Fruit fly (Drosophila melanogaster): ENCODE results near the gene nmd.
A peak's percentile ranks its signal among the peaks of the same experiment; 100 is the strongest.

nmd gene

dm6 chr2L:10294798-10295669 lies 8.7 kb downstream of the nmd start, which contains the start of gene Hand:
Hand (minus strand) TSS chr2L:10295385.
- TF ChIP-seq CG2199 (GFP tag; IDR thresholded peaks at IDR 0.05) (0 out of 3 replicates have a peak, but pooled peaks have one; percentile 51), Mad (GFP tag; optimal IDR thresholded peaks at IDR 0.05) (no peak), CG5180 (GFP tag; optimal IDR thresholded peaks at IDR 0.05) (peak; percentile 41), fd3F (GFP tag; optimal IDR thresholded peaks at IDR 0.05) (no peak), Nf-YC (tag; optimal IDR thresholded peaks at IDR 0.05) (peak; percentile 96), Nf-YB (GFP tag; optimal IDR thresholded peaks at IDR 0.05) (peak; percentile 95), Jarid2 (GFP tag; optimal IDR thresholded peaks at IDR 0.05) (peak; percentile 17)

dm6 chr2L:10292066-10292560 lies 11.6 kb downstream of the nmd start, which contains the start of gene Ufd4:
Ufd4 (minus strand) TSS chr2L:10292365.
- TF ChIP-seq org-1 (GFP tag; optimal IDR thresholded peaks at IDR 0.05) = peak; percentile 1
- no peak for TF ChIP-seq br (optimal IDR thresholded peaks at IDR 0.05)
- TF ChIP-seq yki (optimal IDR thresholded peaks at IDR 0.05) = no peak
- TF ChIP-seq CG30020 (tag; optimal IDR thresholded peaks at IDR 0.05) = peak; percentile 95
- TF ChIP-seq psq (GFP tag; optimal IDR thresholded peaks at IDR 0.05) = no peak
- TF ChIP-seq CG17359 (tag; optimal IDR thresholded peaks at IDR 0.05) = peak; percentile 73
- peak; percentile 23 for TF ChIP-seq eyg (GFP tag; optimal IDR thresholded peaks at IDR 0.05)
- TF ChIP-seq CG4854 (GFP tag; optimal IDR thresholded peaks at IDR 0.05) = peak; percentile 35
- no peak for TF ChIP-seq Elba2 (GFP tag; optimal IDR thresholded peaks at IDR 0.05)
- peak; percentile 68; the same call in 1 of the 3 replicates for TF ChIP-seq Dbx (GFP tag; IDR thresholded peaks at IDR 0.05)
- TF ChIP-seq lab (GFP tag; optimal IDR thresholded peaks at IDR 0.05) = no peak
- TF ChIP-seq tna (GFP tag; IDR thresholded peaks at IDR 0.05; ENCODE audit: partially characterized antibody) = no peak
- no peak; the same call in 2 of the 3 replicates for TF ChIP-seq ken (GFP tag; IDR thresholded peaks at IDR 0.05)
- TF ChIP-seq MTF-1 (GFP tag; optimal IDR thresholded peaks at IDR 0.05; ENCODE audit: borderline replicate concordance) = no peak
- TF ChIP-seq unpg (GFP tag; optimal IDR thresholded peaks at IDR 0.05) = no peak
- TF ChIP-seq kni (GFP tag; optimal IDR thresholded peaks at IDR 0.05) = no peak
- no peak for TF ChIP-seq CG7556 (GFP tag; optimal IDR thresholded peaks at IDR 0.05)
- TF ChIP-seq CG2199 (GFP tag; IDR thresholded peaks at IDR 0.05) = 0 out of 3 replicates have a peak, but pooled peaks have one; percentile 7
- TF ChIP-seq zen2 (GFP tag; IDR thresholded peaks at IDR 0.05; ENCODE audit: partially characterized antibody) = no peak; the same call in 2 of the 3 replicates
- peak; percentile 40 for TF ChIP-seq her (GFP tag; optimal IDR thresholded peaks at IDR 0.05)
- no peak for TF ChIP-seq HHEX (GFP tag; optimal IDR thresholded peaks at IDR 0.05)
- no peak for TF ChIP-seq CG14667 (GFP tag; IDR thresholded peaks at IDR 0.05)
- peak; percentile 17; the same call in 1 of the 3 replicates for TF ChIP-seq CG34224 (GFP tag; IDR thresholded peaks at IDR 0.05; ENCODE audit: partially characterized antibody)
- TF ChIP-seq salm (tag; optimal IDR thresholded peaks at IDR 0.05) = no peak
- TF ChIP-seq Rfx (GFP tag; IDR thresholded peaks at IDR 0.05) = no peak; the same call in 1 of the 2 replicates
- TF ChIP-seq Fer1 (GFP tag; optimal IDR thresholded peaks at IDR 0.05) = peak; percentile 76
- TF ChIP-seq lbe (GFP tag; optimal IDR thresholded peaks at IDR 0.05) = no peak
- no peak for TF ChIP-seq nom (GFP tag; optimal IDR thresholded peaks at IDR 0.05)
- TF ChIP-seq CG10209 (GFP tag; optimal IDR thresholded peaks at IDR 0.05) = no peak
- peak; percentile 46; the same call in 1 of the 3 replicates for TF ChIP-seq B-H1 (GFP tag; IDR thresholded peaks at IDR 0.05)
- TF ChIP-seq Oaz (GFP tag; IDR thresholded peaks at IDR 0.05) = no peak
- no peak for TF ChIP-seq schlank (tag; optimal IDR thresholded peaks at IDR 0.05)
- TF ChIP-seq pb (GFP tag; optimal IDR thresholded peaks at IDR 0.05) = no peak
- TF ChIP-seq CG2889 (GFP tag; IDR thresholded peaks at IDR 0.05) = no peak
- peak; percentile 40; the same call in 1 of the 2 replicates for TF ChIP-seq CG11696 (GFP tag; IDR thresholded peaks at IDR 0.05)
- no peak for TF ChIP-seq Kr (GFP tag; optimal IDR thresholded peaks at IDR 0.05)
- no peak for TF ChIP-seq C15 (GFP tag; IDR thresholded peaks at IDR 0.05)
- TF ChIP-seq zfh1 (GFP tag; IDR thresholded peaks at IDR 0.05) = peak; percentile 75; the same call in 2 of the 3 replicates
- TF ChIP-seq Hmx (GFP tag; optimal IDR thresholded peaks at IDR 0.05) = no peak
- TF ChIP-seq HmgZ (tag; optimal IDR thresholded peaks at IDR 0.05) = peak; percentile 64
- no peak for TF ChIP-seq sqz (GFP tag; optimal IDR thresholded peaks at IDR 0.05)
